Worm (Caenorhabditis elegans) whole organism, early embryonic: ENCODE measurements around the gene aqp-7.

Experiments
- ama-1 ChIP-seq: fragments of 150-350 bp; optimal IDR thresholded peaks from 2 replicates; lab custom pipeline; 2014
- hmbx-1 ChIP-seq: sonication (generic microtip); optimal IDR thresholded peaks from 2 replicates; lab custom pipeline; 2016; ENCODE audit warnings: mild to moderate bottlenecking, missing genetic modification characterization, missing compliant biosample characterization
- hnd-1 ChIP-seq: sonication (generic microtip); optimal IDR thresholded peaks from 2 replicates; lab custom pipeline; 2016; ENCODE audit warnings: missing genetic modification characterization, missing compliant biosample characterization
- sea-1 ChIP-seq: fragments of 200-800 bp; sonication (Bioruptor generic); conservative IDR thresholded peaks from 2 replicates; pipeline ENCODE4 v1.3.6; 2022; ENCODE audit warnings: missing genetic modification characterization, missing compliant biosample characterization
- tbx-37 ChIP-seq: fragments of 200-800 bp; sonication (Bioruptor generic); conservative IDR thresholded peaks from 2 replicates; pipeline ENCODE4 v1.3.6; 2022; ENCODE audit warnings: missing genetic modification reagents, missing genetic modification characterization, missing compliant biosample characterization
- tra-4 ChIP-seq: sonication (generic microtip); optimal IDR thresholded peaks from 2 replicates; lab custom pipeline; 2017; ENCODE audit warnings: missing genetic modification characterization, missing compliant biosample characterization

- TF ChIP-seq ama-1 (lab: Kevin White, UChicago) (no peak), hnd-1 (tag; lab: Kevin White, UChicago) (no peak), hmbx-1 (no peak), sea-1 (GFP tag; lab: Robert Waterston, UW) (no peak), tbx-37 (GFP tag; lab: Robert Waterston, UW) (no peak), tra-4 (tag; lab: Kevin White, UChicago) (no peak)
Measured at ce11 chrX:3063274-3063673, 38.4 kb downstream of the aqp-7 start, which contains the start of gene ceh-30.
